Worm (Caenorhabditis elegans) whole organism, mixed stage, embryonic: Measurements from ENCODE around the gene C50C3.12.

ENCODE experiments used
- mep-1 ChIP-seq: fragments of 150-350 bp; optimal IDR thresholded peaks from 2 replicates; lab custom pipeline; 2017; ENCODE audit warnings: missing biosample characterization, missing genetic modification reagents, missing genetic modification characterization, inconsistent platforms
- nhr-28 ChIP-seq: fragments of 150-350 bp; optimal IDR thresholded peaks from 2 replicates; lab custom pipeline; 2014; ENCODE audit warnings: missing biosample characterization, missing genetic modification characterization
- nhr-76 ChIP-seq: sonication (generic microtip); optimal IDR thresholded peaks from 2 replicates; lab custom pipeline; 2017; ENCODE audit warnings: missing biosample characterization, missing genetic modification characterization

- TF ChIP-seq nhr-28 (tag; lab: Kevin White, UChicago): no peak
- no peak for TF ChIP-seq nhr-76 (tag; lab: Kevin White, UChicago)
- no peak for TF ChIP-seq mep-1 (tag; lab: Kevin White, UChicago)
These were observed 15.1 kb upstream of the C50C3.12 start, which contains the start of gene inpp-5K for ce11 chrIII:8161238-8161637.
